Fruit fly (Drosophila melanogaster) whole organism, adult: Measurements from ENCODE around the gene CG13614.

Source experiments
- CG11617 ChIP-seq: fragments of 200-800 bp; sonication (Bioruptor generic); optimal IDR thresholded peaks from 2 replicates; lab custom pipeline; 2017; ENCODE audit warnings: mild to moderate bottlenecking, missing biosample characterization, missing genetic modification reagents, missing genetic modification characterization
- CG12768 ChIP-seq: fragments of 200-800 bp; sonication (Bioruptor generic); optimal IDR thresholded peaks from 2 replicates; lab custom pipeline; 2017; ENCODE audit warnings: missing biosample characterization, missing genetic modification characterization, mild to moderate bottlenecking, moderate library complexity, missing genetic modification reagents
- CG14711 ChIP-seq: fragments of 200-800 bp; sonication (Bioruptor generic); optimal IDR thresholded peaks from 2 replicates; lab custom pipeline; 2018; ENCODE audit warnings: missing biosample characterization, mild to moderate bottlenecking, missing genetic modification characterization, moderate library complexity
- CG1620 ChIP-seq: fragments of 200-800 bp; sonication (Bioruptor generic); optimal IDR thresholded peaks from 2 replicates; lab custom pipeline; 2016; ENCODE audit warnings: missing biosample characterization, missing genetic modification characterization
- CG33017 ChIP-seq: fragments of 200-800 bp; sonication (Bioruptor generic); optimal IDR thresholded peaks from 2 replicates; lab custom pipeline; 2018; ENCODE audit warnings: missing biosample characterization, mild to moderate bottlenecking, missing genetic modification characterization, moderate library complexity
- CG5204 ChIP-seq: fragments of 200-800 bp; sonication (Bioruptor generic); optimal IDR thresholded peaks from 2 replicates; lab custom pipeline; 2016; ENCODE audit warnings: missing biosample characterization, missing genetic modification characterization
- CG7045 ChIP-seq: fragments of 200-800 bp; sonication (Bioruptor generic); optimal IDR thresholded peaks from 2 replicates; lab custom pipeline; 2017; ENCODE audit warnings: missing biosample characterization, mild to moderate bottlenecking, missing genetic modification characterization
- CG7101 ChIP-seq: fragments of 200-800 bp; sonication (Bioruptor generic); optimal IDR thresholded peaks from 2 replicates; lab custom pipeline; 2018; ENCODE audit warnings: missing biosample characterization, mild to moderate bottlenecking, missing genetic modification characterization, moderate library complexity
- Clk ChIP-seq: fragments of 200-800 bp; sonication (Bioruptor generic); optimal IDR thresholded peaks from 2 replicates; lab custom pipeline; 2017; ENCODE audit warnings: missing biosample characterization, missing genetic modification characterization
- Crg-1 ChIP-seq: fragments of 200-800 bp; sonication (Bioruptor generic); optimal IDR thresholded peaks from 2 replicates; lab custom pipeline; 2016; ENCODE audit warnings: missing biosample characterization, missing genetic modification characterization
- Hr96 ChIP-seq: fragments of 200-800 bp; sonication (Bioruptor generic); optimal IDR thresholded peaks from 2 replicates; lab custom pipeline; 2016; ENCODE audit warnings: missing biosample characterization, missing genetic modification characterization
- Mnt ChIP-seq: fragments of 200-800 bp; sonication (Bioruptor generic); optimal IDR thresholded peaks from 2 replicates; lab custom pipeline; 2016; ENCODE audit warnings: missing biosample characterization, mild to moderate bottlenecking, missing genetic modification characterization
- bab1 ChIP-seq: fragments of 200-800 bp; sonication (Bioruptor generic); optimal IDR thresholded peaks from 3 replicates; lab custom pipeline; 2019; ENCODE audit warnings: missing biosample characterization, mild to moderate bottlenecking, missing genetic modification characterization, moderate library complexity
- cic ChIP-seq: fragments of 200-800 bp; sonication (Bioruptor generic); optimal IDR thresholded peaks from 2 replicates; lab custom pipeline; 2017; ENCODE audit warnings: missing biosample characterization, mild to moderate bottlenecking, missing genetic modification characterization, moderate library complexity
- cnc ChIP-seq, 2 experiments: fragments of >200 bp; optimal IDR thresholded peaks; 2 replicates each; lab custom pipeline; 2017
- kay ChIP-seq: fragments of 200-800 bp; sonication (Bioruptor generic); peaks from one replicate; lab custom pipeline; 2016; ENCODE audit warnings: missing biosample characterization, missing genetic modification characterization, borderline replicate concordance
- ovo ChIP-seq: fragments of 200-800 bp; sonication (Bioruptor generic); optimal IDR thresholded peaks from 2 replicates; lab custom pipeline; 2016; ENCODE audit warnings: missing biosample characterization, missing genetic modification characterization
- pad ChIP-seq: fragments of 200-800 bp; sonication (Bioruptor generic); optimal IDR thresholded peaks from 3 replicates; lab custom pipeline; 2017; ENCODE audit warnings: missing biosample characterization, missing genetic modification characterization, mild to moderate bottlenecking, moderate library complexity, missing genetic modification reagents
- tj ChIP-seq: fragments of 200-800 bp; sonication (Bioruptor generic); optimal IDR thresholded peaks from 3 replicates; lab custom pipeline; 2017; ENCODE audit warnings: missing biosample characterization, mild to moderate bottlenecking, missing genetic modification characterization, moderate library complexity
- toe ChIP-seq: fragments of 200-800 bp; sonication (Bioruptor generic); optimal IDR thresholded peaks from 2 replicates; lab custom pipeline; 2016; ENCODE audit warnings: missing biosample characterization, missing genetic modification characterization

Gene CG13614

dm6 chr3R:24364880-24365604, 4.3 kb upstream of the CG13614 start, which contains the start of the genes CG17784 and CG13613:
TSS of gene CG17784 (minus strand) at chr3R:24364980.
TSS of gene CG13613 (plus strand) at chr3R:24365554.
- TF ChIP-seq cnc (optimal IDR thresholded peaks at IDR 0.05; lab: Kevin White, UChicago) = no peak
- TF ChIP-seq Clk (GFP tag; lab: Kevin White, UChicago) = no peak
- no peak for TF ChIP-seq CG12768 (GFP tag; lab: Kevin White, UChicago)
- TF ChIP-seq CG14711 (tag; lab: Kevin White, UChicago) = no peak
- TF ChIP-seq pad (GFP tag; lab: Kevin White, UChicago) = no peak
- TF ChIP-seq toe = no peak
- TF ChIP-seq Hr96 (GFP tag; lab: Kevin White, UChicago) = no peak
- TF ChIP-seq CG7101 = no peak
- TF ChIP-seq tj (GFP tag; lab: Kevin White, UChicago) = no peak
- no peak for TF ChIP-seq CG1620
- TF ChIP-seq Crg-1 (GFP tag; lab: Kevin White, UChicago) = no peak
- TF ChIP-seq CG11617 (GFP tag; lab: Kevin White, UChicago) = no peak
- no peak for TF ChIP-seq kay (GFP tag; lab: Kevin White, UChicago)
- no peak for TF ChIP-seq bab1 (GFP tag; lab: Kevin White, UChicago)
- no peak for TF ChIP-seq ovo (GFP tag; lab: Kevin White, UChicago)

- TF ChIP-seq CG33017 (tag; lab: Kevin White, UChicago) (no peak), pad (GFP tag; lab: Kevin White, UChicago) (no peak), tj (GFP tag; lab: Kevin White, UChicago) (no peak), Crg-1 (GFP tag; lab: Kevin White, UChicago) (no peak), kay (GFP tag; lab: Kevin White, UChicago) (no peak), CG14711 (tag; lab: Kevin White, UChicago) (no peak), CG7101 (no peak), CG7045 (GFP tag; lab: Kevin White, UChicago) (no peak), CG1620 (no peak), Hr96 (GFP tag; lab: Kevin White, UChicago) (no peak), toe (no peak)
Measured at dm6 chr3R:24367120-24367519, 2.2 kb upstream of the CG13614 start, which contains the start of gene CG42811. TSS of gene CG42811 (minus strand) at chr3R:24367220.

- TF ChIP-seq Clk (GFP tag; lab: Kevin White, UChicago) = no peak
- no peak for TF ChIP-seq bab1 (GFP tag; lab: Kevin White, UChicago)
- no peak for TF ChIP-seq CG33017 (tag; lab: Kevin White, UChicago)
- TF ChIP-seq CG12768 (GFP tag; lab: Kevin White, UChicago) = no peak
Measured at dm6 chr3R:24368064-24368463, 1.3 kb upstream of the CG13614 start, which contains the start of the genes CG42812 and CG33341. TSS of gene CG42812 (minus strand) at chr3R:24368164. TSS of gene CG33341 (plus strand) at chr3R:24368358.

dm6 chr3R:24372662-24373061, 3.3 kb downstream of the CG13614 start, which contains the start of gene CG17782:
TSS of gene CG17782 (minus strand) at chr3R:24372762.
- TF ChIP-seq cic (GFP tag; lab: Kevin White, UChicago) (no peak), CG5204 (no peak), CG1620 (no peak), Hr96 (GFP tag; lab: Kevin White, UChicago) (no peak), CG11617 (GFP tag; lab: Kevin White, UChicago) (no peak), CG7045 (GFP tag; lab: Kevin White, UChicago) (no peak), cnc (optimal IDR thresholded peaks at IDR 0.05; lab: Kevin White, UChicago) (no peak), Clk (GFP tag; lab: Kevin White, UChicago) (no peak), tj (GFP tag; lab: Kevin White, UChicago) (no peak), toe (no peak), CG33017 (tag; lab: Kevin White, UChicago) (no peak)

dm6 chr3R:24375561-24375960, 6.2 kb downstream of the CG13614 start, which contains the start of gene CG17781:
TSS of gene CG17781 (minus strand) at chr3R:24375661.
- TF ChIP-seq Crg-1 (GFP tag; lab: Kevin White, UChicago) (no peak), CG33017 (tag; lab: Kevin White, UChicago) (no peak), toe (no peak), Hr96 (GFP tag; lab: Kevin White, UChicago) (no peak), pad (GFP tag; lab: Kevin White, UChicago) (no peak), cnc (optimal IDR thresholded peaks at IDR 0.05; lab: Kevin White, UChicago) (no peak), CG1620 (no peak), CG12768 (GFP tag; lab: Kevin White, UChicago) (no peak), CG11617 (GFP tag; lab: Kevin White, UChicago) (no peak), ovo (GFP tag; lab: Kevin White, UChicago) (no peak), Clk (GFP tag; lab: Kevin White, UChicago) (no peak), CG7101 (no peak), tj (GFP tag; lab: Kevin White, UChicago) (no peak), cic (GFP tag; lab: Kevin White, UChicago) (no peak), CG7045 (GFP tag; lab: Kevin White, UChicago) (no peak)

- TF ChIP-seq CG5204 (no peak), bab1 (GFP tag; lab: Kevin White, UChicago) (no peak), CG14711 (tag; lab: Kevin White, UChicago) (no peak), cic (GFP tag; lab: Kevin White, UChicago) (no peak), Mnt (GFP tag; lab: Kevin White, UChicago) (no peak), Hr96 (GFP tag; lab: Kevin White, UChicago) (no peak), cnc (optimal IDR thresholded peaks at IDR 0.05; lab: Kevin White, UChicago) (no peak), kay (GFP tag; lab: Kevin White, UChicago) (no peak), CG7101 (no peak), CG7045 (GFP tag; lab: Kevin White, UChicago) (no peak), CG12768 (GFP tag; lab: Kevin White, UChicago) (no peak), CG1620 (no peak), Crg-1 (GFP tag; lab: Kevin White, UChicago) (no peak)
Measured at dm6 chr3R:24376565-24376964, 7.2 kb downstream of the CG13614 start, which contains the start of gene CG33342. TSS of gene CG33342 (plus strand) at chr3R:24376865.
